Fruit fly (Drosophila melanogaster) whole organism, pupa: Measurements from ENCODE around the gene CG9030.

Experiments used
- CG10348 ChIP-seq: fragments of 200-800 bp; sonication (Bioruptor generic); IDR thresholded peaks from 2 replicates; pipeline ENCODE4 v1.3.6; 2022; ENCODE audit warnings: missing biosample characterization, missing genetic modification characterization
- CG12605 ChIP-seq: fragments of 200-800 bp; sonication (Bioruptor generic); IDR thresholded peaks from 2 replicates; pipeline ENCODE4 v1.3.6; 2022; ENCODE audit warnings: missing biosample characterization, missing genetic modification characterization
- CG13204 ChIP-seq: fragments of 200-800 bp; sonication (Bioruptor generic); optimal IDR thresholded peaks from 2 replicates; lab custom pipeline; 2018; ENCODE audit warnings: missing biosample characterization, mild to moderate bottlenecking, missing genetic modification characterization, moderate library complexity
- CG14655 ChIP-seq: fragments of 200-800 bp; sonication (Bioruptor generic); optimal IDR thresholded peaks from 3 replicates; lab custom pipeline; 2017; ENCODE audit warnings: mild to moderate bottlenecking, missing biosample characterization, missing genetic modification reagents, missing genetic modification characterization
- CG15710 ChIP-seq: fragments of 200-800 bp; sonication (Bioruptor generic); optimal IDR thresholded peaks from 2 replicates; lab custom pipeline; 2018; ENCODE audit warnings: missing biosample characterization, mild to moderate bottlenecking, missing genetic modification characterization, moderate library complexity
- CG17806 ChIP-seq: fragments of 200-800 bp; sonication (Bioruptor generic); optimal IDR thresholded peaks from 2 replicates; lab custom pipeline; 2018; ENCODE audit warnings: missing biosample characterization, mild to moderate bottlenecking, missing genetic modification characterization, moderate library complexity
- CG32121 ChIP-seq: fragments of 200-800 bp; sonication (Bioruptor generic); IDR thresholded peaks from 2 replicates; pipeline ENCODE4 v1.3.6; 2022; ENCODE audit warnings: missing biosample characterization, missing genetic modification characterization
- CG34367 ChIP-seq: fragments of 200-800 bp; sonication (Bioruptor generic); optimal IDR thresholded peaks from 2 replicates; lab custom pipeline; 2018; ENCODE audit warnings: missing biosample characterization, mild to moderate bottlenecking, missing genetic modification characterization
- CG4496 ChIP-seq: fragments of 200-800 bp; sonication (Bioruptor generic); IDR thresholded peaks from 3 replicates; pipeline ENCODE4 v1.3.6; 2022; ENCODE audit warnings: missing biosample characterization, missing genetic modification characterization
- CG8159 ChIP-seq: fragments of 200-800 bp; sonication (Bioruptor generic); optimal IDR thresholded peaks from 3 replicates; lab custom pipeline; 2018; ENCODE audit warnings: missing biosample characterization, mild to moderate bottlenecking, missing genetic modification characterization, moderate library complexity
- CG8301 ChIP-seq: fragments of 200-800 bp; sonication (Bioruptor generic); optimal IDR thresholded peaks from 2 replicates; lab custom pipeline; 2018; ENCODE audit warnings: missing biosample characterization, mild to moderate bottlenecking, missing genetic modification characterization
- CG9948 ChIP-seq: fragments of 200-800 bp; sonication (Bioruptor generic); optimal IDR thresholded peaks from 2 replicates; lab custom pipeline; 2018; ENCODE audit warnings: missing biosample characterization, mild to moderate bottlenecking, missing genetic modification characterization, moderate library complexity
- D1 ChIP-seq: fragments of 200-800 bp; sonication (Bioruptor generic); optimal IDR thresholded peaks from 2 replicates; lab custom pipeline; 2018; ENCODE audit warnings: missing biosample characterization, mild to moderate bottlenecking, missing genetic modification characterization, moderate library complexity
- EcR ChIP-seq: fragments of 200-800 bp; sonication (Bioruptor generic); optimal IDR thresholded peaks from 3 replicates; lab custom pipeline; 2019; ENCODE audit warnings: missing biosample characterization, missing genetic modification characterization, mild to moderate bottlenecking, moderate library complexity, missing genetic modification reagents
- Ets98B ChIP-seq: fragments of 200-800 bp; sonication (Bioruptor generic); IDR thresholded peaks from 2 replicates; pipeline ENCODE4 v1.3.6; 2022; ENCODE audit warnings: missing biosample characterization, missing genetic modification characterization
- Pif1A ChIP-seq: fragments of 200-800 bp; sonication (Bioruptor generic); optimal IDR thresholded peaks from 3 replicates; lab custom pipeline; 2016; ENCODE audit warnings: missing biosample characterization, missing genetic modification characterization
- Pif1B ChIP-seq: fragments of 200-800 bp; sonication (Bioruptor generic); optimal IDR thresholded peaks from 3 replicates; lab custom pipeline; 2016; ENCODE audit warnings: missing biosample characterization, missing genetic modification characterization
- Snoo ChIP-seq: fragments of 200-800 bp; sonication (Bioruptor generic); optimal IDR thresholded peaks from 3 replicates; lab custom pipeline; 2017; ENCODE audit warnings: missing biosample characterization, mild to moderate bottlenecking, missing genetic modification characterization, inconsistent platforms
- fd96Ca ChIP-seq: fragments of 200-800 bp; sonication (Bioruptor generic); IDR thresholded peaks from 3 replicates; pipeline ENCODE4 v1.3.6; 2022; ENCODE audit warnings: missing biosample characterization, missing genetic modification characterization
- gl ChIP-seq: fragments of 200-800 bp; sonication (Bioruptor generic); optimal IDR thresholded peaks from 2 replicates; lab custom pipeline; 2018; ENCODE audit warnings: missing biosample characterization, mild to moderate bottlenecking, missing genetic modification characterization
- rn ChIP-seq: fragments of 200-800 bp; sonication (Bioruptor generic); IDR thresholded peaks from 2 replicates; pipeline ENCODE4 v1.3.6; 2022; ENCODE audit warnings: missing biosample characterization, missing genetic modification characterization

CG9030 gene

dm6 chrX:14955050-14955783, at the start of gene CG9030, which contains the start of gene eag:
Gene CG9030 (minus strand): TSS chrX:14955100.
Gene eag (plus strand): TSS chrX:14955477.
- TF ChIP-seq CG14655 (GFP tag; lab: Kevin White, UChicago), result no peak
- TF ChIP-seq Pif1A, result no peak
- no peak for TF ChIP-seq CG12605
- TF ChIP-seq CG9948 (tag; lab: Kevin White, UChicago), result no peak
- TF ChIP-seq rn (GFP tag; lab: Robert Waterston, UW), result no peak

- no peak for TF ChIP-seq Pif1A
- TF ChIP-seq CG4496 (GFP tag; lab: Robert Waterston, UW), result no peak
- no peak for TF ChIP-seq Pif1B (GFP tag; lab: Kevin White, UChicago)
These were observed 6.0 kb upstream of the CG9030 start for dm6 chrX:14960856-14961255.

dm6 chrX:14953896-14954295, 1.0 kb downstream of the CG9030 start:
- TF ChIP-seq CG9948 (tag; lab: Kevin White, UChicago), result no peak
- no peak for TF ChIP-seq CG32121
- no peak for TF ChIP-seq CG14655 (GFP tag; lab: Kevin White, UChicago)
- TF ChIP-seq CG13204 (GFP tag; lab: Kevin White, UChicago), result no peak
- TF ChIP-seq CG4496 (GFP tag; lab: Robert Waterston, UW), result no peak
- no peak for TF ChIP-seq Pif1B (GFP tag; lab: Kevin White, UChicago)
- no peak for TF ChIP-seq rn (GFP tag; lab: Robert Waterston, UW)

dm6 chrX:14952845-14953720, 1.8 kb downstream of the CG9030 start, which contains the start of gene pdgy:
Gene pdgy (minus strand): TSS chrX:14953532.
- TF ChIP-seq CG15710 (tag; lab: Kevin White, UChicago) (peak; percentile 46), CG9948 (tag; lab: Kevin White, UChicago) (peak; percentile 10), Snoo (peak; percentile 76), CG34367 (tag; lab: Kevin White, UChicago) (peak; percentile 77), CG12605 (peak; percentile 91), CG32121 (peak; percentile 68; the same call in 1 of the 2 replicates), CG8301 (tag; lab: Kevin White, UChicago) (peak; percentile 53), Pif1A (peak; percentile 92), gl (tag; lab: Kevin White, UChicago) (peak; percentile 98), CG4496 (GFP tag; lab: Robert Waterston, UW) (peak; percentile 84), Ets98B (peak; percentile 88), CG10348 (GFP tag; lab: Robert Waterston, UW) (no peak), CG13204 (GFP tag; lab: Kevin White, UChicago) (peak; percentile 96), EcR (GFP tag; lab: Kevin White, UChicago) (peak; percentile 77), CG14655 (GFP tag; lab: Kevin White, UChicago) (peak; percentile 46), Pif1B (GFP tag; lab: Kevin White, UChicago) (peak; percentile 90), D1 (tag; lab: Kevin White, UChicago) (no peak), CG8159 (tag; lab: Kevin White, UChicago) (no peak), rn (GFP tag; lab: Robert Waterston, UW) (peak; percentile 22; the same call in 1 of the 2 replicates), CG17806 (tag; lab: Kevin White, UChicago) (peak; percentile 29), fd96Ca (GFP tag; lab: Robert Waterston, UW) (peak; percentile 85)

- TF ChIP-seq CG8159 (tag; lab: Kevin White, UChicago), result peak; percentile 76
- peak; percentile 39 for TF ChIP-seq D1 (tag; lab: Kevin White, UChicago)
- peak; percentile 91 for TF ChIP-seq CG4496 (GFP tag; lab: Robert Waterston, UW)
- TF ChIP-seq CG12605, result peak; percentile 82
- peak; percentile 67 for TF ChIP-seq CG10348 (GFP tag; lab: Robert Waterston, UW)
- peak; percentile 60 for TF ChIP-seq CG15710 (tag; lab: Kevin White, UChicago)
- peak; percentile 80 for TF ChIP-seq Snoo
- peak; percentile 58 for TF ChIP-seq gl (tag; lab: Kevin White, UChicago)
- no peak for TF ChIP-seq EcR (GFP tag; lab: Kevin White, UChicago)
- TF ChIP-seq CG17806 (tag; lab: Kevin White, UChicago), result peak; percentile 68
- peak; percentile 81 for TF ChIP-seq CG8301 (tag; lab: Kevin White, UChicago)
- TF ChIP-seq fd96Ca (GFP tag; lab: Robert Waterston, UW), result peak; percentile 88
- TF ChIP-seq Pif1B (GFP tag; lab: Kevin White, UChicago), result peak; percentile 80
- peak; percentile 58 for TF ChIP-seq rn (GFP tag; lab: Robert Waterston, UW)
- peak; percentile 81 for TF ChIP-seq CG14655 (GFP tag; lab: Kevin White, UChicago)
- peak; percentile 67 for TF ChIP-seq CG9948 (tag; lab: Kevin White, UChicago)
- TF ChIP-seq CG13204 (GFP tag; lab: Kevin White, UChicago), result no peak
- TF ChIP-seq CG32121, result peak; percentile 88
- TF ChIP-seq CG34367 (tag; lab: Kevin White, UChicago), result peak; percentile 72
- TF ChIP-seq Ets98B, result peak; percentile 87
- peak; percentile 79 for TF ChIP-seq Pif1A
These were observed 2.6 kb downstream of the CG9030 start for dm6 chrX:14952097-14952844.
